Fruit fly (Drosophila melanogaster) whole organism, prepupa: ENCODE results near the gene CG14395.

ENCODE experiments used
- Blimp-1 ChIP-seq: fragments of 200-800 bp; sonication (Bioruptor generic); optimal IDR thresholded peaks from 3 replicates; lab custom pipeline; 2017; ENCODE audit warnings: missing biosample characterization, missing genetic modification characterization, mild to moderate bottlenecking, moderate library complexity, missing genetic modification reagents
- CG10669 ChIP-seq: fragments of 200-800 bp; sonication (Bioruptor generic); optimal IDR thresholded peaks from 3 replicates; lab custom pipeline; 2018; ENCODE audit warnings: missing biosample characterization, mild to moderate bottlenecking, missing genetic modification characterization, moderate library complexity
- CG11294 ChIP-seq: fragments of 200-800 bp; sonication (Bioruptor generic); IDR thresholded peaks from 2 replicates; pipeline ENCODE4 v1.3.6; 2022; ENCODE audit warnings: missing biosample characterization, missing genetic modification characterization
- CG15336 ChIP-seq: fragments of 200-800 bp; sonication (Bioruptor generic); IDR thresholded peaks from 2 replicates; pipeline ENCODE4 v1.3.6; 2022; ENCODE audit warnings: missing biosample characterization, missing genetic modification characterization
- CG3032 ChIP-seq: fragments of 200-800 bp; optimal IDR thresholded peaks from 2 replicates; lab custom pipeline; 2019; ENCODE audit warnings: missing biosample characterization, mild to moderate bottlenecking, missing genetic modification characterization, moderate library complexity
- CG31627 ChIP-seq: fragments of 200-800 bp; sonication (Bioruptor generic); optimal IDR thresholded peaks from 3 replicates; lab custom pipeline; 2016; ENCODE audit warnings: missing biosample characterization, missing genetic modification characterization
- CG32006 ChIP-seq: fragments of 200-800 bp; sonication (Bioruptor generic); optimal IDR thresholded peaks from 3 replicates; lab custom pipeline; 2017; ENCODE audit warnings: missing biosample characterization, mild to moderate bottlenecking, missing genetic modification characterization
- CG4318 ChIP-seq: fragments of 200-800 bp; sonication (Bioruptor generic); optimal IDR thresholded peaks from 3 replicates; lab custom pipeline; 2017; ENCODE audit warnings: missing biosample characterization, mild to moderate bottlenecking, missing genetic modification characterization
- CG6276 ChIP-seq: fragments of 200-800 bp; sonication (Bioruptor generic); optimal IDR thresholded peaks from 2 replicates; lab custom pipeline; 2017; ENCODE audit warnings: missing biosample characterization, mild to moderate bottlenecking, missing genetic modification characterization
- CG6854 ChIP-seq: fragments of 200-800 bp; sonication (Bioruptor generic); optimal IDR thresholded peaks from 2 replicates; lab custom pipeline; 2017; ENCODE audit warnings: missing biosample characterization, mild to moderate bottlenecking, missing genetic modification characterization
- CG8632 ChIP-seq: fragments of 200-800 bp; sonication (Bioruptor generic); optimal IDR thresholded peaks from 3 replicates; lab custom pipeline; 2016; ENCODE audit warnings: missing biosample characterization, missing genetic modification characterization
- Eip75B ChIP-seq: fragments of 200-800 bp; sonication (Bioruptor generic); optimal IDR thresholded peaks from 3 replicates; lab custom pipeline; 2016; ENCODE audit warnings: missing biosample characterization, missing genetic modification characterization
- Eip78C ChIP-seq: fragments of 200-800 bp; sonication (Bioruptor generic); peaks from one replicate; lab custom pipeline; 2016; ENCODE audit warnings: missing biosample characterization, missing genetic modification characterization
- Gug ChIP-seq: fragments of 200-800 bp; sonication (Bioruptor generic); IDR thresholded peaks from 2 replicates; pipeline ENCODE4 v1.3.6; 2022; ENCODE audit warnings: missing biosample characterization, missing genetic modification characterization
- Hr4 ChIP-seq: fragments of 200-800 bp; sonication (Bioruptor generic); optimal IDR thresholded peaks from 3 replicates; lab custom pipeline; 2016; ENCODE audit warnings: missing biosample characterization, missing genetic modification characterization
- Met ChIP-seq: fragments of 200-800 bp; sonication (Bioruptor generic); optimal IDR thresholded peaks from 3 replicates; lab custom pipeline; 2016; ENCODE audit warnings: missing biosample characterization, missing genetic modification characterization
- Sox102F ChIP-seq: fragments of 200-800 bp; sonication (Bioruptor generic); optimal IDR thresholded peaks from 2 replicates; lab custom pipeline; 2016; ENCODE audit warnings: missing biosample characterization, mild to moderate bottlenecking, missing genetic modification characterization
- acj6 ChIP-seq: fragments of 200-800 bp; sonication (Bioruptor generic); optimal IDR thresholded peaks from 3 replicates; lab custom pipeline; 2016; ENCODE audit warnings: missing biosample characterization, missing genetic modification characterization
- dsx ChIP-seq: fragments of 200-800 bp; optimal IDR thresholded peaks from 3 replicates; lab custom pipeline; 2019; ENCODE audit warnings: missing biosample characterization, mild to moderate bottlenecking, missing genetic modification characterization, moderate library complexity; ENCODE audit not compliant: poor library complexity, severe bottlenecking
- esn ChIP-seq: fragments of 200-800 bp; sonication (Bioruptor generic); optimal IDR thresholded peaks from 2 replicates; lab custom pipeline; 2016; ENCODE audit warnings: missing biosample characterization, mild to moderate bottlenecking, missing genetic modification characterization, moderate library complexity
- fd59A ChIP-seq: fragments of 200-800 bp; sonication (Bioruptor generic); optimal IDR thresholded peaks from 2 replicates; lab custom pipeline; 2017; ENCODE audit warnings: missing biosample characterization, mild to moderate bottlenecking, missing genetic modification characterization, missing genetic modification reagents
- fd85E ChIP-seq: fragments of 200-800 bp; sonication (Bioruptor generic); optimal IDR thresholded peaks from 3 replicates; lab custom pipeline; 2016; ENCODE audit warnings: missing biosample characterization, missing genetic modification characterization
- lz ChIP-seq: fragments of 200-800 bp; sonication (Bioruptor generic); optimal IDR thresholded peaks from 3 replicates; lab custom pipeline; 2016; ENCODE audit warnings: missing biosample characterization, missing genetic modification characterization
- pdm3 ChIP-seq: fragments of 200-800 bp; sonication (Bioruptor generic); optimal IDR thresholded peaks from 3 replicates; lab custom pipeline; 2016; ENCODE audit warnings: missing biosample characterization, missing genetic modification characterization
- salr ChIP-seq, 2 experiments: fragments of 200-800 bp; sonication (Bioruptor generic); optimal IDR thresholded peaks; 3 replicates each; lab custom pipeline; 2016 to 2018; ENCODE audit warnings: missing biosample characterization in 2 of 2, missing genetic modification characterization in 2 of 2, mild to moderate bottlenecking in 1 of 2
- spab ChIP-seq: fragments of 200-800 bp; sonication (Bioruptor generic); optimal IDR thresholded peaks from 2 replicates; lab custom pipeline; 2017; ENCODE audit warnings: missing biosample characterization, mild to moderate bottlenecking, missing genetic modification characterization, missing genetic modification reagents
- svp ChIP-seq: fragments of 200-800 bp; sonication (Bioruptor generic); peaks from one replicate; lab custom pipeline; 2016; ENCODE audit warnings: missing biosample characterization, missing genetic modification characterization

Gene CG14395

DNA sequence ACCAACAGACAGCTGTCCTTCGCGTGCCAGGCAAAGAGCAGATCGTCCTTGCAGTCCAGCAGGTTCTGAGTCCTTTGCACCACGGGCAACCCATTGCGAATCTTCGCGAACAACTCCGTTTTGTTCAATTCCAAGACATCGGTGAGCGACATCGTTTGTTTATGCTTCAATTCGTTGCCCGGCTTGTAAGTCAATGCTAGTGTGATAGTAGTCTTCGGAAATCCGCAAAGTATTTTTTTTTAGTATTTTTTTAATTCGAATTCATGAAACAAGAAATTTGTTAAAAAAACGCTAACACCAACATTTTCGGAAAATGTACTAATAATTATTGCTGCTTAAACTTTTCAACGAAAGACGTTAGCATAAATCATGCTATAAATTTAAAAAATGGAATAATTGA, 16.2 kb downstream of the CG14395 start, which contains the start of gene mbo:
mbo (minus strand) TSS at position 203 of the 400 bp plus-strand sequence.
- TF ChIP-seq CG32006 (GFP tag; lab: Kevin White, UChicago) (no peak), CG3032 (tag; lab: Kevin White, UChicago) (no peak), Gug (GFP tag; lab: Robert Waterston, UW) (no peak), salr (GFP tag; optimal IDR thresholded peaks at IDR 0.05; lab: Kevin White, UChicago) (no peak), Blimp-1 (GFP tag; lab: Kevin White, UChicago) (no peak)

dm6 chr3R:12681275-12681674, 18.6 kb downstream of the CG14395 start, which contains the start of gene Cyp313a4:
Cyp313a4 (minus strand) TSS chr3R:12681375.
- TF ChIP-seq svp (GFP tag; lab: Kevin White, UChicago) (peak; percentile 79), CG15336 (no peak)
- TF ChIP-seq, all 60 proteins: peak for 1

DNA sequence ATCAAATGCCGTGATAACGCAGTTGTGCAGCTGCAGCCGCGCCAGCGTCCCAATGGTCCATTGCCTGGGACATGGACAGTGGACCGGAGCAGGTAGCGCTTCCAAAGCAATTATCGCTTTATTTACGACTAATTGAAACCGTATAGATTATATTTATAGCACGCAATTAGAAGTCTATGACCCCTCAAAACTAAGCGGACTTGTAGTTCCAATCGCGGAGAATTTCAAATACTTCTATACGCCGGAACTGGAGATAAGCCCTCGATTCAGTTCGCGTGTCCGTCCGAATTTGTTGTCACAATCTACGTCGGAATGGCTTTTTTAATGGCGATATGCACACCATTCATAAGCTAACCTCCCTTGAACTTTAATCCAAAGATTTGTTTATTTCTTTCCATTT, 22.7 kb downstream of the CG14395 start:
- TF ChIP-seq CG6276 (GFP tag; lab: Kevin White, UChicago) (no peak), CG31627 (no peak), fd85E (GFP tag; lab: Kevin White, UChicago) (no peak), fd59A (GFP tag; lab: Kevin White, UChicago) (no peak), lz (GFP tag; lab: Kevin White, UChicago) (no peak), CG3032 (tag; lab: Kevin White, UChicago) (no peak), Hr4 (GFP tag; lab: Kevin White, UChicago) (no peak), Gug (GFP tag; lab: Robert Waterston, UW) (no peak), esn (GFP tag; lab: Kevin White, UChicago) (no peak), CG6854 (no peak)

dm6 chr3R:12688116-12688515, 25.5 kb downstream of the CG14395 start:
- TF ChIP-seq esn (GFP tag; lab: Kevin White, UChicago) (no peak), Eip78C (GFP tag; lab: Kevin White, UChicago) (peak; percentile 20)

DNA sequence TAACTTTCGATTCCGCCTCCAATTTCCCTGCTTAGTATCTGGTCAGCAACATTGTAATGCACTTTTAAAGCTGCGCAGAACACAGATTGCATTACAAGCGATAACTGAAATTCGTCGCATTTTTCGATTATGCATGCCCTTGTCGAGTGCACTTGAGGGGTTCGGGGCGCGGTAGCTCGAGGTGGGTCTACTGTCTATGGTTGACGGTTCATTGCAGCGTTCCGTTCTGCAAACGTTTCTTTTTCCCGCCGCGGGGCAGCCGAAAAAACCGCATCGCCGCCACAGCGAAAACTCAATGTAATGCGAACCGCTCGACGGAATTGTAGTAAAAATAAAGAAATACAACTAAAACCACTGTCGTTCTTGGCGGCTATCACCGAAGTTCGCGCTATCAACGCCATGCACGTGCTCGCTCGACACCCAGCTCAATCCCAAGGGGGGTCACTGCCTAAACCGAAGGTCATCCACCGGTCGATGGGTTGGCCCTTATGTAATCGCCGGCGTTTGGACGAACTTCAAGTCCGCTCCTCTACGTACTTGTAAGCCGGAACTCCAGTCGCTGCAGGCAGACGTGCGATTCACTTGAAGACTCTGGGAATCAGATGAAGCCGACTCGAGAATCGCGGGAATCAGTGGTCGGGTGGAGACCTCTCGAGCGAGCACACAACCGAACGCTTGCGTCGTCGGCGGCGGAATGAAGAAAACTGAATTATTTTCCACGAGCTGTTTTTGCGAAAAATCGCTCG, 26.2 kb downstream of the CG14395 start, which contains the start of gene kar:
kar (minus strand) TSS at position 696 of the 746 bp plus-strand sequence.
- TF ChIP-seq fd85E (GFP tag; lab: Kevin White, UChicago) (no peak), svp (GFP tag; lab: Kevin White, UChicago) (peak; percentile 94), Blimp-1 (GFP tag; lab: Kevin White, UChicago) (no peak), pdm3 (GFP tag; lab: Kevin White, UChicago) (no peak), CG4318 (GFP tag; lab: Kevin White, UChicago) (no peak), spab (no peak), CG15336 (no peak), CG11294 (GFP tag; lab: Robert Waterston, UW) (no peak), lz (GFP tag; lab: Kevin White, UChicago) (no peak), CG10669 (GFP tag; lab: Kevin White, UChicago) (no peak), CG8632 (GFP tag; lab: Kevin White, UChicago) (no peak), Met (GFP tag; lab: Kevin White, UChicago) (no peak), dsx (GFP tag; lab: Kevin White, UChicago) (peak; percentile 77), Sox102F (GFP tag; lab: Kevin White, UChicago) (no peak)

- TF ChIP-seq acj6 (no peak), Eip78C (GFP tag; lab: Kevin White, UChicago) (peak; percentile 38), Eip75B (GFP tag; lab: Kevin White, UChicago) (no peak)
Observed at dm6 chr3R:12691422-12692101, 28.9 kb downstream of the CG14395 start, which contains the start of gene Arp1. Arp1 (plus strand) TSS chr3R:12691743.
